Fruit fly (Drosophila melanogaster): ENCODE measurements around the gene Scgdelta.

DNA sequence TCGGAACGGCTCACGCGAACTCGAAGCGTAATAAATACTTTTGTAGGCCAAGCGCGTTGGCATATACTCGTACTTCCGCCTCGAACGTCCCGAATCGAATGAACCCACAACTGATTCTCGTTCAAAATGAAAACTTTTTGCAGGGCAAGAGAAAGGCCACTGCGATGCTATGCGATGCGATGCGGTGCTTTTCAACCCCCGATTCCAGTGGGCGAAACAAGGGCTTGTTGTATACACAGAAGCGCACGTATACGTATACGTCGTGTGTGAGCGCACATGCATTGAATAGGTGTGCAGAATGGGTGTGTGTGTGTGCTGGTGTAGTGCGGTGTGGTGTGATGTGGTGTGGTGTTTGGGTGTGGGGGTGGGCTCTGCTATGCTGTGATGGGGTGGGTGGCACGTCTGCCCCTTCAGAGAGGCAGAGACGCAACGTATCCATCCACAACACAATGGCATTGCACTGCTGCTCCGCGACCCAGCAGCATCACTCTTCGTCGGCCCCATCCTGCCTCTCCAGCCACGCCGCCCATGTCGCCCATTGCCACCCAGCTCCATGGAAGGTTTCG is 40.0 kb upstream of the Scgdelta start:
- TF ChIP-seq CG34367 (tag; optimal IDR thresholded peaks at IDR 0.05) (no peak), CG32121 (GFP tag; IDR thresholded peaks at IDR 0.05) (no peak), Ets98B (GFP tag; IDR thresholded peaks at IDR 0.05) (no peak), CG13204 (GFP tag; optimal IDR thresholded peaks at IDR 0.05) (peak; percentile 73), gl (tag; optimal IDR thresholded peaks at IDR 0.05) (no peak), fd96Ca (GFP tag; IDR thresholded peaks at IDR 0.05) (no peak), CG14655 (GFP tag; optimal IDR thresholded peaks at IDR 0.05) (no peak), EcR (GFP tag; optimal IDR thresholded peaks at IDR 0.05) (no peak), Pif1B (GFP tag; optimal IDR thresholded peaks at IDR 0.05) (no peak), D1 (tag; optimal IDR thresholded peaks at IDR 0.05) (no peak), CG8301 (tag; optimal IDR thresholded peaks at IDR 0.05) (no peak), CG10348 (GFP tag; IDR thresholded peaks at IDR 0.05) (no peak)
